Fruit fly (Drosophila melanogaster) whole organism, embryonic: Measurements from ENCODE around the gene CG5973.

Source experiments
- ATbp ChIP-seq: fragments of 200-800 bp; sonication (Bioruptor generic); optimal IDR thresholded peaks from 2 replicates; lab custom pipeline; 2017; ENCODE audit warnings: missing biosample characterization, mild to moderate bottlenecking, missing genetic modification characterization, missing genetic modification reagents
- BEAF-32 ChIP-seq: fragments of 200-800 bp; sonication (Bioruptor generic); optimal IDR thresholded peaks from 3 replicates; lab custom pipeline; 2017; ENCODE audit warnings: missing biosample characterization, missing genetic modification characterization, mild to moderate bottlenecking, moderate library complexity, missing genetic modification reagents
- Blimp-1 ChIP-seq: fragments of 200-800 bp; sonication (Bioruptor generic); optimal IDR thresholded peaks from 3 replicates; lab custom pipeline; 2018; ENCODE audit warnings: missing biosample characterization, missing genetic modification characterization, mild to moderate bottlenecking, moderate library complexity, missing genetic modification reagents
- CG10209 ChIP-seq: fragments of 200-800 bp; sonication (Bioruptor generic); optimal IDR thresholded peaks from 3 replicates; lab custom pipeline; 2017; ENCODE audit warnings: missing biosample characterization, mild to moderate bottlenecking, missing genetic modification characterization, missing genetic modification reagents
- CG11398 ChIP-seq: fragments of 200-800 bp; sonication (Bioruptor generic); optimal IDR thresholded peaks from 2 replicates; lab custom pipeline; 2016; ENCODE audit warnings: missing biosample characterization, missing genetic modification characterization
- CG11560 ChIP-seq: fragments of 200-800 bp; sonication (Bioruptor generic); IDR thresholded peaks from 3 replicates; pipeline ENCODE4 v1.3.6; 2022; ENCODE audit warnings: missing biosample characterization, missing genetic modification characterization
- CG11695 ChIP-seq: fragments of 200-800 bp; sonication (Bioruptor generic); IDR thresholded peaks from 3 replicates; pipeline ENCODE4 v1.3.6; 2022; ENCODE audit warnings: missing biosample characterization, missing genetic modification characterization
- CG13624 ChIP-seq: fragments of 200-800 bp; sonication (Bioruptor generic); optimal IDR thresholded peaks from 2 replicates; lab custom pipeline; 2016; ENCODE audit warnings: missing biosample characterization, missing genetic modification characterization
- CG15514 ChIP-seq: fragments of 200-800 bp; sonication (Bioruptor generic); optimal IDR thresholded peaks from 3 replicates; lab custom pipeline; 2017; ENCODE audit warnings: missing biosample characterization, missing genetic modification characterization, mild to moderate bottlenecking, moderate library complexity, missing genetic modification reagents
- CG15601 ChIP-seq: fragments of 200-800 bp; sonication (Bioruptor generic); optimal IDR thresholded peaks from 3 replicates; lab custom pipeline; 2019; ENCODE audit warnings: missing biosample characterization, mild to moderate bottlenecking, missing genetic modification characterization, moderate library complexity
- CG17359 ChIP-seq: fragments of 200-800 bp; sonication (Bioruptor generic); optimal IDR thresholded peaks from 3 replicates; lab custom pipeline; 2018; ENCODE audit warnings: missing biosample characterization, mild to moderate bottlenecking, missing genetic modification characterization, moderate library complexity
- CG18599 ChIP-seq: fragments of 200-800 bp; sonication (Bioruptor generic); optimal IDR thresholded peaks from 3 replicates; lab custom pipeline; 2017; ENCODE audit warnings: missing biosample characterization, missing genetic modification characterization, mild to moderate bottlenecking, moderate library complexity, missing genetic modification reagents
- CG2120 ChIP-seq: fragments of 200-800 bp; sonication (Bioruptor generic); optimal IDR thresholded peaks from 3 replicates; lab custom pipeline; 2016; ENCODE audit warnings: missing biosample characterization, missing genetic modification characterization
- CG2129 ChIP-seq: fragments of 200-800 bp; sonication (Bioruptor generic); IDR thresholded peaks from 2 replicates; pipeline ENCODE4 v1.3.6; 2022; ENCODE audit warnings: missing biosample characterization, missing genetic modification characterization; ENCODE audit not compliant: partially characterized antibody
- CG3281 ChIP-seq: fragments of 200-800 bp; sonication (Bioruptor generic); optimal IDR thresholded peaks from 3 replicates; lab custom pipeline; 2017; ENCODE audit warnings: missing biosample characterization, mild to moderate bottlenecking, missing genetic modification characterization
- CG4360 ChIP-seq: fragments of 200-800 bp; sonication (Bioruptor generic); IDR thresholded peaks from 2 replicates; pipeline ENCODE4 v1.3.6; 2022; ENCODE audit warnings: missing biosample characterization, missing genetic modification characterization
- CG8281 ChIP-seq: fragments of 200-800 bp; sonication (Bioruptor generic); optimal IDR thresholded peaks from 2 replicates; lab custom pipeline; 2018; ENCODE audit warnings: missing biosample characterization, mild to moderate bottlenecking, missing genetic modification characterization, moderate library complexity
- CG8388 ChIP-seq: fragments of 200-800 bp; sonication (Bioruptor generic); optimal IDR thresholded peaks from 2 replicates; lab custom pipeline; 2019; ENCODE audit warnings: missing biosample characterization, mild to moderate bottlenecking, missing genetic modification characterization, moderate library complexity
- CG9797 ChIP-seq: fragments of 200-800 bp; sonication (Bioruptor generic); optimal IDR thresholded peaks from 3 replicates; lab custom pipeline; 2018; ENCODE audit warnings: missing biosample characterization, mild to moderate bottlenecking, missing genetic modification characterization
- CG9817 ChIP-seq: fragments of 200-800 bp; sonication (Bioruptor generic); optimal IDR thresholded peaks from 2 replicates; lab custom pipeline; 2018; ENCODE audit warnings: missing biosample characterization, mild to moderate bottlenecking, missing genetic modification characterization, moderate library complexity
- Hey ChIP-seq: fragments of 200-800 bp; sonication (Bioruptor generic); optimal IDR thresholded peaks from 3 replicates; lab custom pipeline; 2018; ENCODE audit warnings: missing biosample characterization, mild to moderate bottlenecking, missing genetic modification characterization
- Hr39 ChIP-seq: fragments of >200 bp; optimal IDR thresholded peaks from 2 replicates; lab custom pipeline; 2017
- Myb ChIP-seq: fragments of 200-800 bp; sonication (Bioruptor generic); optimal IDR thresholded peaks from 2 replicates; lab custom pipeline; 2016; ENCODE audit warnings: missing biosample characterization, missing genetic modification characterization
- Vsx1 ChIP-seq: fragments of 200-800 bp; sonication (Bioruptor generic); optimal IDR thresholded peaks from 2 replicates; lab custom pipeline; 2017; ENCODE audit warnings: missing biosample characterization, mild to moderate bottlenecking, missing genetic modification characterization, missing genetic modification reagents
- amos ChIP-seq: fragments of 200-800 bp; sonication (Bioruptor generic); IDR thresholded peaks from 2 replicates; pipeline ENCODE4 v1.3.6; 2022; ENCODE audit warnings: missing biosample characterization, missing genetic modification characterization; ENCODE audit not compliant: partially characterized antibody
- ap ChIP-seq: fragments of 200-800 bp; sonication (Bioruptor generic); IDR thresholded peaks from 2 replicates; pipeline ENCODE4 v1.3.6; 2022; ENCODE audit warnings: missing biosample characterization, missing genetic modification characterization
- ash1 ChIP-seq: fragments of 200-800 bp; sonication (Bioruptor generic); optimal IDR thresholded peaks from 2 replicates; lab custom pipeline; 2018; ENCODE audit warnings: missing biosample characterization, mild to moderate bottlenecking, missing genetic modification characterization
- bab2 ChIP-seq: fragments of 200-800 bp; sonication (Bioruptor generic); optimal IDR thresholded peaks from 2 replicates; lab custom pipeline; 2016; ENCODE audit warnings: missing biosample characterization, missing genetic modification characterization
- bowl ChIP-seq: fragments of 200-800 bp; sonication (Bioruptor generic); IDR thresholded peaks from 2 replicates; pipeline ENCODE4 v1.3.6; 2022; ENCODE audit warnings: missing biosample characterization, missing genetic modification characterization
- ci ChIP-seq: fragments of 200-800 bp; sonication (Bioruptor generic); IDR thresholded peaks from 3 replicates; pipeline ENCODE4 v1.3.6; 2022; ENCODE audit warnings: missing biosample characterization, missing genetic modification characterization
- croc ChIP-seq: fragments of 200-800 bp; sonication (Bioruptor generic); conservative IDR thresholded peaks from 3 replicates; pipeline ENCODE4 v1.3.6; 2022; ENCODE audit warnings: missing biosample characterization, missing genetic modification characterization
- dati ChIP-seq: fragments of 200-800 bp; sonication (Bioruptor generic); IDR thresholded peaks from 2 replicates; pipeline ENCODE4 v1.3.6; 2022; ENCODE audit warnings: missing biosample characterization, missing genetic modification characterization
- dmrt11E ChIP-seq: fragments of 200-800 bp; sonication (Bioruptor generic); optimal IDR thresholded peaks from 3 replicates; lab custom pipeline; 2018; ENCODE audit warnings: missing biosample characterization, mild to moderate bottlenecking, missing genetic modification characterization, moderate library complexity
- fu2 ChIP-seq: fragments of 200-800 bp; sonication (Bioruptor generic); optimal IDR thresholded peaks from 2 replicates; lab custom pipeline; 2016; ENCODE audit warnings: missing biosample characterization, missing genetic modification characterization
- gfzf ChIP-seq: fragments of 200-800 bp; sonication (Bioruptor generic); optimal IDR thresholded peaks from 2 replicates; lab custom pipeline; 2016; ENCODE audit warnings: missing biosample characterization, mild to moderate bottlenecking, missing genetic modification characterization, moderate library complexity
- gsb-n ChIP-seq: fragments of 200-800 bp; sonication (Bioruptor generic); optimal IDR thresholded peaks from 3 replicates; lab custom pipeline; 2018; ENCODE audit warnings: missing biosample characterization, mild to moderate bottlenecking, missing genetic modification characterization
- hb ChIP-seq: fragments of 200-800 bp; sonication (Bioruptor generic); IDR thresholded peaks from 3 replicates; pipeline ENCODE4 v1.3.6; 2022; ENCODE audit warnings: missing biosample characterization, missing genetic modification characterization; ENCODE audit not compliant: partially characterized antibody
- ken ChIP-seq: fragments of 200-800 bp; sonication (Bioruptor generic); IDR thresholded peaks from 3 replicates; pipeline ENCODE4 v1.3.6; 2022; ENCODE audit warnings: missing biosample characterization, missing genetic modification characterization
- lmd ChIP-seq: fragments of 200-800 bp; sonication (Bioruptor generic); IDR thresholded peaks from 2 replicates; pipeline ENCODE4 v1.3.6; 2022; ENCODE audit warnings: missing biosample characterization, missing genetic modification characterization
- org-1 ChIP-seq: fragments of 200-800 bp; sonication (Bioruptor generic); optimal IDR thresholded peaks from 2 replicates; lab custom pipeline; 2017; ENCODE audit warnings: missing biosample characterization, missing genetic modification characterization
- pan ChIP-seq, 4 experiments: fragments of >200 bp in 3 of 4; fragments of 200-800 bp in 1 of 4; sonication (Bioruptor generic) in 1 of 4; optimal IDR thresholded peaks in 3 of 4; IDR thresholded peaks in 1 of 4; 2 replicates each; pipeline versions ENCODE4 v1.3.6 to Lab custom; 2017 to 2022; ENCODE audit warnings: missing biosample characterization in 2 of 4, missing genetic modification characterization in 2 of 4, mixed read lengths in 1 of 4
- pho ChIP-seq: fragments of 200-800 bp; sonication (Bioruptor generic); optimal IDR thresholded peaks from 2 replicates; lab custom pipeline; 2016; ENCODE audit warnings: missing biosample characterization, missing genetic modification characterization
- scrt ChIP-seq: fragments of 200-800 bp; sonication (Bioruptor generic); optimal IDR thresholded peaks from 2 replicates; lab custom pipeline; 2018; ENCODE audit warnings: missing biosample characterization, mild to moderate bottlenecking, missing genetic modification characterization, moderate library complexity
- sens-2 ChIP-seq: fragments of 200-800 bp; sonication (Bioruptor generic); IDR thresholded peaks from 2 replicates; pipeline ENCODE4 v1.3.6; 2022; ENCODE audit warnings: missing biosample characterization, missing genetic modification characterization
- sisA ChIP-seq: fragments of 200-800 bp; sonication (Bioruptor generic); IDR thresholded peaks from 2 replicates; pipeline ENCODE4 v1.3.6; 2022; ENCODE audit warnings: missing biosample characterization, missing genetic modification characterization
- trh ChIP-seq: fragments of 200-800 bp; sonication (Bioruptor generic); optimal IDR thresholded peaks from 2 replicates; lab custom pipeline; 2016; ENCODE audit warnings: missing biosample characterization, missing genetic modification characterization
- yki ChIP-seq: fragments of >200 bp; optimal IDR thresholded peaks from 3 replicates; lab custom pipeline; 2018
- zen ChIP-seq: fragments of 200-800 bp; sonication (Bioruptor generic); optimal IDR thresholded peaks from 3 replicates; lab custom pipeline; 2018; ENCODE audit warnings: missing biosample characterization, mild to moderate bottlenecking, missing genetic modification characterization, moderate library complexity

The CG5973 gene

dm6 chr2L:7433957-7434736 lies 3.1 kb upstream of the CG5973 start (continued):
- TF ChIP-seq CG15514 (GFP tag; lab: Kevin White, UChicago): peak; percentile 48
- TF ChIP-seq dati (GFP tag; lab: Robert Waterston, UW): no peak
- TF ChIP-seq lmd (GFP tag; lab: Robert Waterston, UW): peak; percentile 87
- TF ChIP-seq CG8388 (GFP tag; lab: Kevin White, UChicago): peak; percentile 63
- TF ChIP-seq CG18599 (GFP tag; lab: Kevin White, UChicago): peak; percentile 88
- peak; percentile 53 for TF ChIP-seq bab2 (GFP tag; lab: Kevin White, UChicago)
- no peak for TF ChIP-seq fu2
- no peak for TF ChIP-seq ash1
- TF ChIP-seq amos (GFP tag; lab: Robert Waterston, UW): no peak
- TF ChIP-seq gfzf (GFP tag; lab: Kevin White, UChicago): no peak
- TF ChIP-seq BEAF-32: no peak
- peak; percentile 86 for TF ChIP-seq CG11695
- no peak for TF ChIP-seq CG15601
- peak; percentile 44; the same call in 1 of the 3 replicates for TF ChIP-seq ken (GFP tag; lab: Robert Waterston, UW)
- peak; percentile 74 for TF ChIP-seq sisA (GFP tag; lab: Robert Waterston, UW)
- TF ChIP-seq Vsx1 (GFP tag; lab: Kevin White, UChicago): peak; percentile 59
- TF ChIP-seq ci (GFP tag; lab: Robert Waterston, UW): peak; percentile 75; the same call in 2 of the 3 replicates
- no peak for TF ChIP-seq hb (GFP tag; lab: Robert Waterston, UW)
- TF ChIP-seq yki: no peak
- no peak for TF ChIP-seq CG2129 (GFP tag; lab: Robert Waterston, UW)
- peak; percentile 57 for TF ChIP-seq org-1
- TF ChIP-seq CG2120 (GFP tag; lab: Kevin White, UChicago): peak; percentile 90
- TF ChIP-seq CG10209 (GFP tag; lab: Kevin White, UChicago): peak; percentile 78
- TF ChIP-seq dmrt11E: peak; percentile 7
- peak; percentile 74 for TF ChIP-seq CG3281 (GFP tag; lab: Kevin White, UChicago)
- peak; percentile 56; the same call in 1 of the 2 replicates for TF ChIP-seq ap
- TF ChIP-seq CG9817 (tag; lab: Kevin White, UChicago): peak; percentile 84
- TF ChIP-seq sens-2 (GFP tag; lab: Robert Waterston, UW): peak; percentile 13; the same call in 1 of the 2 replicates
- no peak for TF ChIP-seq Myb (GFP tag; lab: Kevin White, UChicago)
- peak; percentile 73 for TF ChIP-seq bowl (GFP tag; lab: Robert Waterston, UW)
- TF ChIP-seq CG17359: peak; percentile 46
- peak; percentile 41 for TF ChIP-seq ATbp (GFP tag; lab: Kevin White, UChicago)
- no peak for TF ChIP-seq CG9797 (GFP tag; lab: Kevin White, UChicago)
- TF ChIP-seq Hey (tag; lab: Kevin White, UChicago): no peak
- no peak for TF ChIP-seq pan (optimal IDR thresholded peaks at IDR 0.05; lab: Kevin White, UChicago)
- TF ChIP-seq pan (GFP tag; optimal IDR thresholded peaks at IDR 0.05 in 1 of 2, IDR thresholded peaks at IDR 0.05 in 1 of 2): peak in 1 of 2 experiments; percentile 84
- TF ChIP-seq croc: no peak; the same call in 2 of the 3 replicates
- TF ChIP-seq CG4360 (GFP tag; lab: Robert Waterston, UW): no peak
- TF ChIP-seq CG8281 (tag; lab: Kevin White, UChicago): no peak
- TF ChIP-seq CG11398 (GFP tag; lab: Kevin White, UChicago): no peak
- TF ChIP-seq zen: no peak
- peak; percentile 2 for TF ChIP-seq gsb-n (tag; lab: Kevin White, UChicago)
- TF ChIP-seq scrt (GFP tag; lab: Kevin White, UChicago): peak; percentile 59
- peak; percentile 51 for TF ChIP-seq pho (GFP tag; lab: Kevin White, UChicago)
- TF ChIP-seq Hr39: no peak
- TF ChIP-seq trh (GFP tag; lab: Kevin White, UChicago): no peak
- TF ChIP-seq CG11560 (tag; lab: Robert Waterston, UW): peak; percentile 56; the same call in 2 of the 3 replicates
- peak; percentile 62 for TF ChIP-seq CG13624 (GFP tag; lab: Kevin White, UChicago)
- peak; percentile 41 for TF ChIP-seq Blimp-1 (GFP tag; lab: Kevin White, UChicago)
